Fruit fly (Drosophila melanogaster) whole organism, embryonic: Measurements from ENCODE around the gene nSMase.
A peak's percentile ranks its signal among the peaks of the same experiment; 100 is the strongest.

Experiments used
- Aef1 ChIP-seq: fragments of 200-800 bp; sonication (Bioruptor generic); IDR thresholded peaks from 3 replicates; pipeline ENCODE4 v1.3.6; 2022; ENCODE audit warnings: missing biosample characterization, missing genetic modification characterization
- Blimp-1 ChIP-seq: fragments of 200-800 bp; sonication (Bioruptor generic); optimal IDR thresholded peaks from 3 replicates; lab custom pipeline; 2018; ENCODE audit warnings: missing biosample characterization, missing genetic modification characterization, mild to moderate bottlenecking, moderate library complexity, missing genetic modification reagents
- BtbVII ChIP-seq: fragments of 200-800 bp; sonication (Bioruptor generic); optimal IDR thresholded peaks from 3 replicates; lab custom pipeline; 2017; ENCODE audit warnings: missing biosample characterization, mild to moderate bottlenecking, missing genetic modification characterization
- CG10209 ChIP-seq: fragments of 200-800 bp; sonication (Bioruptor generic); optimal IDR thresholded peaks from 3 replicates; lab custom pipeline; 2017; ENCODE audit warnings: missing biosample characterization, mild to moderate bottlenecking, missing genetic modification characterization, missing genetic modification reagents
- CG11504 ChIP-seq: fragments of 200-800 bp; sonication (Bioruptor generic); optimal IDR thresholded peaks from 3 replicates; lab custom pipeline; 2019; ENCODE audit warnings: missing biosample characterization, mild to moderate bottlenecking, missing genetic modification characterization, moderate library complexity
- CG12391 ChIP-seq: fragments of 200-800 bp; sonication (Bioruptor generic); optimal IDR thresholded peaks from 3 replicates; lab custom pipeline; 2018; ENCODE audit warnings: missing biosample characterization, mild to moderate bottlenecking, missing genetic modification characterization, moderate library complexity
- CG12659 ChIP-seq: fragments of 200-800 bp; sonication (Bioruptor generic); optimal IDR thresholded peaks from 3 replicates; lab custom pipeline; 2017; ENCODE audit warnings: mild to moderate bottlenecking, missing biosample characterization, missing genetic modification reagents, missing genetic modification characterization
- CG12744 ChIP-seq: fragments of 200-800 bp; sonication (Bioruptor generic); optimal IDR thresholded peaks from 2 replicates; lab custom pipeline; 2016; ENCODE audit warnings: missing biosample characterization, missing genetic modification characterization
- CG13296 ChIP-seq: fragments of 200-800 bp; sonication (Bioruptor generic); optimal IDR thresholded peaks from 3 replicates; lab custom pipeline; 2018; ENCODE audit warnings: missing biosample characterization, mild to moderate bottlenecking, missing genetic modification characterization
- CG16815 ChIP-seq: fragments of 200-800 bp; sonication (Bioruptor generic); optimal IDR thresholded peaks from 3 replicates; lab custom pipeline; 2017; ENCODE audit warnings: missing biosample characterization, mild to moderate bottlenecking, missing genetic modification characterization
- CG17186 ChIP-seq: fragments of 200-800 bp; sonication (Bioruptor generic); optimal IDR thresholded peaks from 3 replicates; lab custom pipeline; 2017; ENCODE audit warnings: missing biosample characterization, missing genetic modification reagents, missing genetic modification characterization
- CG17612 ChIP-seq: fragments of 200-800 bp; sonication (Bioruptor generic); IDR thresholded peaks from 2 replicates; pipeline ENCODE4 v1.3.6; 2022; ENCODE audit warnings: missing biosample characterization, missing genetic modification characterization
- CG17829 ChIP-seq: fragments of 200-800 bp; optimal IDR thresholded peaks from 2 replicates; lab custom pipeline; 2019; ENCODE audit warnings: missing biosample characterization, mild to moderate bottlenecking, missing genetic modification characterization, moderate library complexity
- CG2889 ChIP-seq: fragments of 200-800 bp; sonication (Bioruptor generic); IDR thresholded peaks from 3 replicates; pipeline ENCODE4 v1.3.6; 2022; ENCODE audit warnings: missing biosample characterization, missing genetic modification characterization
- CG31365 ChIP-seq: fragments of 200-800 bp; sonication (Bioruptor generic); optimal IDR thresholded peaks from 2 replicates; lab custom pipeline; 2018; ENCODE audit warnings: missing biosample characterization, mild to moderate bottlenecking, missing genetic modification characterization
- CG32772 ChIP-seq: fragments of 200-800 bp; sonication (Bioruptor generic); IDR thresholded peaks from 2 replicates; pipeline ENCODE4 v1.3.6; 2022; ENCODE audit warnings: missing biosample characterization, missing genetic modification characterization
- CG4282 ChIP-seq: fragments of 200-800 bp; sonication (Bioruptor generic); optimal IDR thresholded peaks from 2 replicates; lab custom pipeline; 2016; ENCODE audit warnings: missing biosample characterization, missing genetic modification characterization
- CG4328 ChIP-seq: fragments of 200-800 bp; sonication (Bioruptor generic); optimal IDR thresholded peaks from 3 replicates; lab custom pipeline; 2017; ENCODE audit warnings: missing biosample characterization, missing genetic modification reagents, missing genetic modification characterization
- CG6854 ChIP-seq: fragments of 200-800 bp; sonication (Bioruptor generic); optimal IDR thresholded peaks from 3 replicates; lab custom pipeline; 2017; ENCODE audit warnings: missing biosample characterization, mild to moderate bottlenecking, missing genetic modification characterization
- CG7745 ChIP-seq: fragments of 200-800 bp; sonication (Bioruptor generic); optimal IDR thresholded peaks from 2 replicates; lab custom pipeline; 2018; ENCODE audit warnings: missing biosample characterization, mild to moderate bottlenecking, missing genetic modification characterization, moderate library complexity
- CG9876 ChIP-seq: fragments of 200-800 bp; sonication (Bioruptor generic); optimal IDR thresholded peaks from 2 replicates; lab custom pipeline; 2016; ENCODE audit warnings: missing biosample characterization, missing genetic modification characterization
- CHES-1-like ChIP-seq: fragments of 200-800 bp; sonication (Bioruptor generic); optimal IDR thresholded peaks from 2 replicates; lab custom pipeline; 2016; ENCODE audit warnings: missing biosample characterization, missing genetic modification characterization
- Chrac-16 ChIP-seq: fragments of 200-800 bp; sonication (Bioruptor generic); optimal IDR thresholded peaks from 3 replicates; lab custom pipeline; 2016; ENCODE audit warnings: missing biosample characterization, missing genetic modification characterization
- Dfd ChIP-seq, 2 experiments: fragments of >200 bp; optimal IDR thresholded peaks; 2 replicates each; lab custom pipeline; 2017; ENCODE audit warnings: missing biosample characterization in 2 of 2, missing genetic modification characterization in 2 of 2
- Mad ChIP-seq: fragments of 200-800 bp; sonication (Bioruptor generic); optimal IDR thresholded peaks from 2 replicates; lab custom pipeline; 2016; ENCODE audit warnings: missing biosample characterization, missing genetic modification characterization
- Nf-YB ChIP-seq: fragments of 200-800 bp; sonication (Bioruptor generic); optimal IDR thresholded peaks from 3 replicates; lab custom pipeline; 2019; ENCODE audit warnings: missing biosample characterization, mild to moderate bottlenecking, missing genetic modification characterization, moderate library complexity
- btn ChIP-seq: fragments of 200-800 bp; sonication (Bioruptor generic); optimal IDR thresholded peaks from 2 replicates; lab custom pipeline; 2016; ENCODE audit warnings: missing biosample characterization, missing genetic modification characterization
- cad ChIP-seq: fragments of >200 bp; optimal IDR thresholded peaks from 2 replicates; lab custom pipeline; 2017; ENCODE audit warnings: missing biosample characterization, missing genetic modification characterization
- chinmo ChIP-seq: fragments of 200-800 bp; sonication (Bioruptor generic); IDR thresholded peaks from 4 replicates; pipeline ENCODE4 v1.3.6; 2022; ENCODE audit warnings: missing biosample characterization, missing genetic modification characterization; ENCODE audit not compliant: partially characterized antibody
- ci ChIP-seq: fragments of 200-800 bp; sonication (Bioruptor generic); IDR thresholded peaks from 3 replicates; pipeline ENCODE4 v1.3.6; 2022; ENCODE audit warnings: missing biosample characterization, missing genetic modification characterization
- corto ChIP-seq: fragments of 200-800 bp; sonication (Bioruptor generic); optimal IDR thresholded peaks from 2 replicates; lab custom pipeline; 2016; ENCODE audit warnings: missing biosample characterization, mild to moderate bottlenecking, missing genetic modification characterization, moderate library complexity
- dmrt99B ChIP-seq: fragments of 200-800 bp; sonication (Bioruptor generic); optimal IDR thresholded peaks from 2 replicates; lab custom pipeline; 2018; ENCODE audit warnings: missing biosample characterization, mild to moderate bottlenecking, missing genetic modification characterization, moderate library complexity
- exex ChIP-seq: fragments of 200-800 bp; sonication (Bioruptor generic); optimal IDR thresholded peaks from 4 replicates; lab custom pipeline; 2018; ENCODE audit warnings: missing biosample characterization, mild to moderate bottlenecking, missing genetic modification characterization, moderate library complexity
- fu2 ChIP-seq: fragments of 200-800 bp; sonication (Bioruptor generic); optimal IDR thresholded peaks from 2 replicates; lab custom pipeline; 2016; ENCODE audit warnings: missing biosample characterization, missing genetic modification characterization
- kay ChIP-seq: fragments of 200-800 bp; sonication (Bioruptor generic); optimal IDR thresholded peaks from 2 replicates; lab custom pipeline; 2016; ENCODE audit warnings: missing biosample characterization, missing genetic modification characterization
- lab ChIP-seq: fragments of 200-800 bp; sonication (Bioruptor generic); optimal IDR thresholded peaks from 3 replicates; lab custom pipeline; 2017; ENCODE audit warnings: missing biosample characterization, missing genetic modification characterization, mild to moderate bottlenecking, moderate library complexity, missing genetic modification reagents
- ranshi ChIP-seq: fragments of 200-800 bp; sonication (Bioruptor generic); IDR thresholded peaks from 2 replicates; pipeline ENCODE4 v1.3.6; 2022; ENCODE audit warnings: missing biosample characterization, missing genetic modification characterization
- run ChIP-seq: fragments of 200-800 bp; sonication (Bioruptor generic); optimal IDR thresholded peaks from 3 replicates; lab custom pipeline; 2018; ENCODE audit warnings: missing biosample characterization, mild to moderate bottlenecking, missing genetic modification characterization
- sens-2 ChIP-seq: fragments of 200-800 bp; sonication (Bioruptor generic); IDR thresholded peaks from 2 replicates; pipeline ENCODE4 v1.3.6; 2022; ENCODE audit warnings: missing biosample characterization, missing genetic modification characterization
- toy ChIP-seq: fragments of 200-800 bp; sonication (Bioruptor generic); IDR thresholded peaks from 2 replicates; pipeline ENCODE4 v1.3.6; 2022; ENCODE audit warnings: missing biosample characterization, missing genetic modification characterization
- vvl ChIP-seq: fragments of 200-800 bp; sonication (Bioruptor generic); IDR thresholded peaks from 2 replicates; pipeline ENCODE4 v1.3.6; 2022; ENCODE audit warnings: missing biosample characterization, missing genetic modification characterization
- zf30C ChIP-seq: fragments of 200-800 bp; sonication (Bioruptor generic); optimal IDR thresholded peaks from 3 replicates; lab custom pipeline; 2018; ENCODE audit warnings: missing biosample characterization, mild to moderate bottlenecking, missing genetic modification characterization
- zfh1 ChIP-seq: fragments of 200-800 bp; sonication (Bioruptor generic); IDR thresholded peaks from 3 replicates; pipeline ENCODE4 v1.3.6; 2022; ENCODE audit warnings: missing biosample characterization, missing genetic modification characterization

The nSMase gene

DNA sequence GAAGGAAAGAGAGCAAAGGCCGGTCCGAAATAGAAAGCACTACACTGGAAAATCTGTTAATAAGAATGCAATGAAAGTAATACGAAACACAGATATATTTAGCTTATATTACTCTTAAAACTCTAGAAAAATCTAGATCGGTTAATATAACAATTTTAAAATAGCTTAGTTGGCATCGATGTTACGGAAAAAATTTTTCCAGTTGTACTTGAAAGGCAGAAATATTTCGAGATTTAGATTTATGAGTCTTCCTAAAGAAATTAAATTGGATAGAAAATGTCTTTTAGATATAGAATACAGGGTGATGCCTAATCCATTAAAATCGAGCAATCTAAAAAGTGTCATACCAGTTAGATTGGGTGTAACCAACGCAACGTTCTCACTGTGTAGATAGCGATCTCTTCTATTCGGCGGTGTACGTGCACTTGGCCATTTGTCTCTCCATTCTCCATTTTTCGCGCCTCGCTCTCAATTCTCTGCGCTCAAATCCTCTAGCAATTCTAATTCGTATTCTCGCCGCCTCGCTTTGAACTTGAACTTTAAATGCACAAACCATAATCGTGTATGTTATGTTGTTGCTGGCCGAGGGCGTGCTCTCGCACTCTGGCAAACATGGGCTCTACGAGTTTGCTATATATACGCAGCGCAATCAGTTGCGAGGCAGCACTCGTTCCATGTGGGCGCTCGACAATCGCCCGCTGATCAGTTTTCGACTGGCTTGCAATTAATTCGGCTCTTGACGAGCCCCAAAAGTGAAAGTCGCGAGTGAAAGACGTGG is 31.2 kb downstream of the nSMase start (continued):
- no peak; the same call in 1 of the 2 replicates for TF ChIP-seq sens-2
- TF ChIP-seq, all 482 proteins: peak for 415

DNA sequence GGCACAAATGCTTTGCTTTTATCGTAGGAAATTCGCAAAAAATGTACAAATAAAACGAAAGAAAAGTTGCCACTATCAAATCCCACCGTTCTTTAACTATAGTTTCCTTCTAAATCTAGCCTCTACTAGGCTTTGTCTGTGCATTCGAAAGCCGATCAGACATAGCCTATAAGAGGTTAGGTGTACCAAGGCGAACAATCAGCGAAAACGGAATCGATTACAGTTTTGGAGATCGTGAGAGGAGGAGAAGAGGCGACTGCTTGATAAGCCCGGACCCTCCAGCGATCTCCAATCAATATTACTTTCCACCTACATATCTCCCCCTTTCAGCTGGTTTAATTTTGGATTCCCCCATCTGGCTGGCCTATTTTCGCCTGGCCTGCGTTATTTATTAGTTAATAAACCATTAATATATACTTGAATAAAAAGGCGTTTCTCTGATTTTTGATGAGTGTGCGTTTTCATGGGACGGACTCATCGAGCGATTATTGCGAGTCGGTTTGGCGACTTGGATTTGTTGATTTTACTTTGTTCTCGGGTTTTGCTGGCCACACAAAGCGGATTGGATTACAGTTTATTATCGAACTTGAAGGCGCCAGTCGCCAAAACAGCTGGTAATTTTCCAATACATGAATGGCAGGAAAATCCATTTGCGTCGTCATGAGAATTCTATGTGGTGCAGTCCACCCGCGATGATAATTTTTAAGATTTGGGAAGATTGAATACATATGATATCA is 32.1 kb downstream of the nSMase start:
- peak; percentile 37 for TF ChIP-seq corto (GFP tag; lab: Kevin White, UChicago)
- peak; percentile 7 for TF ChIP-seq exex (tag; lab: Kevin White, UChicago)
- no peak for TF ChIP-seq CG9876 (GFP tag; lab: Kevin White, UChicago)
- TF ChIP-seq Dfd (GFP tag; optimal IDR thresholded peaks at IDR 0.05; lab: Kevin White, UChicago) = no peak

DNA sequence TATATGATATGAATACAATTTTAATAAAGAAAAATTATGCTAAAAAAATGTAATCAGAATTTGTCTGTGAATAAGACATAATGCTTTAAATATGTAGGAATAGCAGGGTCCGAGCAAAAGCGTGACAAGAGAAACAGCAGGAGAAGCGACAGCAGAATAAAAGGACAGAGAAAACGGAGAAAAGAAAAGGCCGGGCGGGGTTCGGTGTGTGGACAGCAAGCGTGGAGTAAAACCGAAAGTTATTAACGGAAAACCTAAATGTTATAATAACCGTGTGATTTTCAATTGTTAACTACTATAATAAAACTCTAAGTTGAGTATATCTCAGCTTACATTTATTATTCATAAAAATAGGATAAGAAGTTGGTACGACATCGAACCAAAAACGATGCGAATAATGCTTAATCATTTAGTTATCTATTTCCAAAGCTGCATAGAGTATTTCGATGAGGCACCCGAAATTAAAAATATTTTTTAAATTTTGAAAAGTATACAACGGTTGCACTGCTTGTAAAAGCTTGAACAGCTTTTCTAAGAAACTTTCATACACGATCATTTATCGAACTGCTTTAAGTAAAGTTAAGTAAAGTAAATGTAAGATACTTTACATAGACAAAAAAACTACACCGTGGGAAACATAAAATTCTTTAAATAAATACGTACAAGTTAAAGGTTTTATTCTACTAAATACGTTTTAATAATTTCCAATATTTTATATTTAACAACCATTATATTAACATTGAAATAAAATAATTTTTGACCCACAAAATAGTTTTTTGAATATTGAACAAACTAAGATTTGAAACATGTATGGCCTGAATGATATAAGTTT is 32.9 kb downstream of the nSMase start:
- TF ChIP-seq CG4282 (no peak), kay (no peak), toy (GFP tag; lab: Robert Waterston, UW) (no peak), Blimp-1 (GFP tag; lab: Kevin White, UChicago) (peak; percentile 19), zf30C (GFP tag; lab: Kevin White, UChicago) (no peak), BtbVII (GFP tag; lab: Kevin White, UChicago) (no peak), CG7745 (no peak), CG32772 (GFP tag; lab: Robert Waterston, UW) (no peak), fu2 (GFP tag; lab: Kevin White, UChicago) (no peak), dmrt99B (tag; lab: Kevin White, UChicago) (peak; percentile 0), CG17829 (tag; lab: Kevin White, UChicago) (no peak), CG6854 (GFP tag; lab: Kevin White, UChicago) (no peak), CG2889 (GFP tag; lab: Robert Waterston, UW) (no peak), CG11504 (peak; percentile 22), CG17186 (GFP tag; lab: Kevin White, UChicago) (no peak), Chrac-16 (GFP tag; lab: Kevin White, UChicago) (no peak), CG17612 (GFP tag; lab: Robert Waterston, UW) (no peak), lab (no peak), cad (GFP tag; lab: Kevin White, UChicago) (no peak), CG12659 (no peak), CG31365 (tag; lab: Kevin White, UChicago) (peak; percentile 86), chinmo (GFP tag; lab: Robert Waterston, UW) (no peak), ranshi (GFP tag; lab: Robert Waterston, UW) (no peak), Aef1 (GFP tag; lab: Robert Waterston, UW) (no peak), exex (tag; lab: Kevin White, UChicago) (no peak), zfh1 (GFP tag; lab: Robert Waterston, UW) (no peak), Mad (GFP tag; lab: Kevin White, UChicago) (no peak), Nf-YB (GFP tag; lab: Kevin White, UChicago) (no peak), CG13296 (GFP tag; lab: Kevin White, UChicago) (no peak), CG12744 (GFP tag; lab: Kevin White, UChicago) (no peak), CG16815 (no peak), CHES-1-like (GFP tag; lab: Kevin White, UChicago) (no peak), CG12391 (peak; percentile 27), run (tag; lab: Kevin White, UChicago) (no peak), CG10209 (GFP tag; lab: Kevin White, UChicago) (no peak), ci (GFP tag; lab: Robert Waterston, UW) (no peak), btn (GFP tag; lab: Kevin White, UChicago) (no peak), CG4328 (GFP tag; lab: Kevin White, UChicago) (no peak), vvl (no peak)
